ENCODE assay signal across 4 worm cellular contexts in genomic region chrX:13770508-13770978, ce11.
A peak's percentile ranks its signal among the peaks of the same experiment; 100 is the strongest.
TF ChIP-seq lines count a peak whose summit lies in the region.

Gene nkb-3, minus strand, starts transcription at chrX:13770558.

TF ChIP-seq in whole organism, L1 larva, 84 proteins besides CTCF, POLR2A, EP300 and RAD21 (continues in another document):
- TF ChIP-seq efl-3 (GFP tag; optimal IDR thresholded peaks at IDR 0.05; lab: Kevin White, UChicago) (no peak), sup-37 (GFP tag; optimal IDR thresholded peaks at IDR 0.05; lab: Kevin White, UChicago) (no peak), efl-1 (optimal IDR thresholded peaks at IDR 0.05; lab: Kevin White, UChicago) (no peak), efl-1 (GFP tag; optimal IDR thresholded peaks at IDR 0.05 in 1 of 2; lab: Kevin White, UChicago) (no peak), nhr-71 (tag; optimal IDR thresholded peaks at IDR 0.05; lab: Kevin White, UChicago) (no peak), ceh-90 (tag; optimal IDR thresholded peaks at IDR 0.05; lab: Kevin White, UChicago) (no peak), lin-14 (GFP tag; optimal IDR thresholded peaks at IDR 0.05; lab: Kevin White, UChicago) (peak; percentile 62), ama-1 (optimal IDR thresholded peaks at IDR 0.05; lab: Kevin White, UChicago) (no peak), Y116A8C.19 (tag; optimal IDR thresholded peaks at IDR 0.05; lab: Kevin White, UChicago; ENCODE audit: borderline replicate concordance) (no peak), fkh-10 (GFP tag; optimal IDR thresholded peaks at IDR 0.05; lab: Kevin White, UChicago) (peak; percentile 18), sptf-1 (tag; optimal IDR thresholded peaks at IDR 0.05; lab: Kevin White, UChicago) (no peak), tlp-1 (tag; optimal IDR thresholded peaks at IDR 0.05; lab: Kevin White, UChicago) (no peak), mep-1 (tag; optimal IDR thresholded peaks at IDR 0.05; lab: Kevin White, UChicago) (peak; percentile 18), unc-86 (tag; optimal IDR thresholded peaks at IDR 0.05; lab: Kevin White, UChicago) (peak; percentile 11), mdl-1 (tag; optimal IDR thresholded peaks at IDR 0.05; lab: Kevin White, UChicago) (no peak), vab-15 (tag; optimal IDR thresholded peaks at IDR 0.05; lab: Kevin White, UChicago) (no peak), blmp-1 (tag; optimal IDR thresholded peaks at IDR 0.05; lab: Kevin White, UChicago) (no peak), mab-9 (GFP tag; IDR thresholded peaks at IDR 0.05; lab: Robert Waterston, UW) (no peak), fos-1 (tag; optimal IDR thresholded peaks at IDR 0.05; lab: Kevin White, UChicago) (no peak), ceh-63 (GFP tag; optimal IDR thresholded peaks at IDR 0.05; lab: Kevin White, UChicago) (no peak), elt-3 (tag; optimal IDR thresholded peaks at IDR 0.05; lab: Kevin White, UChicago) (no peak), rnt-1 (tag; optimal IDR thresholded peaks at IDR 0.05; lab: Kevin White, UChicago) (no peak), alr-1 (tag; optimal IDR thresholded peaks at IDR 0.05; lab: Kevin White, UChicago; ENCODE audit: borderline replicate concordance) (no peak), zip-4 (GFP tag; optimal IDR thresholded peaks at IDR 0.05; lab: Kevin White, UChicago) (no peak)

TF ChIP-seq in whole organism, L2 larva, 48 proteins besides CTCF, POLR2A, EP300 and RAD21:
- TF ChIP-seq sma-3 (GFP tag; optimal IDR thresholded peaks at IDR 0.05; lab: Kevin White, UChicago), result no peak
- peak; percentile 34 for TF ChIP-seq unc-55 (GFP tag; optimal IDR thresholded peaks at IDR 0.05; lab: Kevin White, UChicago)
- peak; percentile 16 for TF ChIP-seq ama-1 (optimal IDR thresholded peaks at IDR 0.05; lab: Kevin White, UChicago)

TF ChIP-seq in whole organism, L4 larva, 104 proteins besides CTCF, POLR2A, EP300 and RAD21:
- no peak for TF ChIP-seq nhr-28 (tag; optimal IDR thresholded peaks at IDR 0.05; lab: Kevin White, UChicago)
- no peak for TF ChIP-seq lin-1 (GFP tag; IDR thresholded peaks at IDR 0.05; lab: Robert Waterston, UW)
- no peak for TF ChIP-seq unc-39 (tag; optimal IDR thresholded peaks at IDR 0.05; lab: Kevin White, UChicago)
- peak; percentile 54 for TF ChIP-seq dve-1 (tag; optimal IDR thresholded peaks at IDR 0.05; lab: Kevin White, UChicago; ENCODE audit: insufficient read depth)
- TF ChIP-seq ceh-62 (tag; optimal IDR thresholded peaks at IDR 0.05; lab: Kevin White, UChicago), result no peak
- peak; percentile 33 for TF ChIP-seq aha-1 (tag; lab: Kevin White, UChicago)
- TF ChIP-seq ceh-32 (tag; optimal IDR thresholded peaks at IDR 0.05; lab: Kevin White, UChicago; ENCODE audit: poor library complexity), result no peak
- TF ChIP-seq lsy-2 (tag; optimal IDR thresholded peaks at IDR 0.05; lab: Kevin White, UChicago), result peak in 1 of 2 experiments; percentile 11
TF ChIP-seq in whole organism, L4 larva: peak in this region for 3.

TF ChIP-seq in whole organism, young adult, 124 proteins besides CTCF, POLR2A, EP300 and RAD21:
- TF ChIP-seq lin-40 (tag; optimal IDR thresholded peaks at IDR 0.05; lab: Kevin White, UChicago) (peak; percentile 5), B0019.2 (GFP tag; conservative IDR thresholded peaks at IDR 0.05; lab: Robert Waterston, UW) (no peak)
